Fruit fly (Drosophila melanogaster): Measurements from ENCODE around the gene PDZ-GEF.

DNA sequence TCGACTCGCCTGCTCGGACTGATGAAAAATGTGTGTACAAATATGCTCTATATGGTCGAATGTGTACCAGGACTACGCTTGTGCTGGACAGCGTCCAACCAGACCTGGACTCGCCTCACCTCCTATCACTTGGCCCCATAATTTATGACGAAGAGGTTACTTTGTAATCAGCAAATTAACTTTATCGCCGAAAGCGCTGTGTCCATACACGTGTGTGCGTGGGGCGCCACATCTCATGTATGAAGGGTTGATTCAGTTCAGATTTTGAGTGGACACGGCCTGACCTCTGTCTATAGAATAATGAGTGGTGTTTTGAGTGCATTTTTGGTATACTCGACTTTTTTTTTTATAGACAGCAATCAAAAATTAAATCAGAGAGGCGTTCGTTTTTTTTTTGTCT is 36.5 kb downstream of the PDZ-GEF start:
- TF ChIP-seq rgr (GFP tag; optimal IDR thresholded peaks at IDR 0.05) = no peak
- no peak for TF ChIP-seq usp (GFP tag; optimal IDR thresholded peaks at IDR 0.05)
- TF ChIP-seq brk (GFP tag; optimal IDR thresholded peaks at IDR 0.05) = no peak
- TF ChIP-seq tai (GFP tag; optimal IDR thresholded peaks at IDR 0.05) = no peak
- no peak for TF ChIP-seq fru (GFP tag; optimal IDR thresholded peaks at IDR 0.05)
- no peak for TF ChIP-seq psq (GFP tag; optimal IDR thresholded peaks at IDR 0.05)
- no peak for TF ChIP-seq pan (optimal IDR thresholded peaks at IDR 0.05)
